Worm (Caenorhabditis elegans): ENCODE results near the gene T02E9.5.
A peak's percentile ranks its signal among the peaks of the same experiment; 100 is the strongest.

The T02E9.5 gene

ce11 chrV:11385583-11385982, 43.5 kb downstream of the T02E9.5 start:
- TF ChIP-seq egrh-3 (GFP tag; IDR thresholded peaks at IDR 0.05), result peak; percentile 66; the same call in 1 of the 2 replicates

ce11 chrV:11386428-11386827, 44.4 kb downstream of the T02E9.5 start, which contains the start of gene F55C10.4:
F55C10.4 (plus strand) TSS chrV:11386728.
- TF ChIP-seq F33H1.4 (GFP tag; IDR thresholded peaks at IDR 0.05), result no peak
- no peak for TF ChIP-seq hlh-12 (tag; optimal IDR thresholded peaks at IDR 0.05)
- TF ChIP-seq akir-1 (GFP tag; optimal IDR thresholded peaks at IDR 0.05), result no peak
- no peak for TF ChIP-seq ets-4 (GFP tag; optimal IDR thresholded peaks at IDR 0.05)
- TF ChIP-seq Y56A3A.18 (GFP tag; IDR thresholded peaks at IDR 0.05), result no peak
- no peak for TF ChIP-seq nhr-27 (tag; optimal IDR thresholded peaks at IDR 0.05)
- no peak for TF ChIP-seq madf-8 (GFP tag; conservative IDR thresholded peaks at IDR 0.05)
- no peak for TF ChIP-seq aptf-3 (GFP tag; IDR thresholded peaks at IDR 0.05)
- no peak for TF ChIP-seq F37B4.10 (GFP tag; IDR thresholded peaks at IDR 0.05)
- no peak for TF ChIP-seq attf-3 (GFP tag; conservative IDR thresholded peaks at IDR 0.05)
- TF ChIP-seq lin-54 (GFP tag; optimal IDR thresholded peaks at IDR 0.05), result no peak
- no peak for TF ChIP-seq sdz-38 (tag; optimal IDR thresholded peaks at IDR 0.05)
- no peak for TF ChIP-seq F10E7.11 (tag; optimal IDR thresholded peaks at IDR 0.05)
- no peak for TF ChIP-seq D2030.7 (GFP tag; IDR thresholded peaks at IDR 0.05)
- no peak for TF ChIP-seq ama-1 (optimal IDR thresholded peaks at IDR 0.05)
- no peak for TF ChIP-seq ama-1 (GFP tag; optimal IDR thresholded peaks at IDR 0.05)
- TF ChIP-seq F57C9.4 (tag; optimal IDR thresholded peaks at IDR 0.05), result no peak

ce11 chrV:11389776-11390175, 47.7 kb downstream of the T02E9.5 start, which contains the start of gene col-155:
col-155 (minus strand) TSS chrV:11389876.
- no peak for TF ChIP-seq Y56A3A.18 (GFP tag; IDR thresholded peaks at IDR 0.05)
- TF ChIP-seq tbx-9 (tag; optimal IDR thresholded peaks at IDR 0.05; ENCODE audit: borderline replicate concordance), result no peak

- no peak for TF ChIP-seq ccch-3 (GFP tag; optimal IDR thresholded peaks at IDR 0.05)
- TF ChIP-seq ztf-25 (GFP tag; IDR thresholded peaks at IDR 0.05), result no peak
- TF ChIP-seq lin-40 (tag; optimal IDR thresholded peaks at IDR 0.05), result no peak
- no peak for TF ChIP-seq F52B5.7 (tag; optimal IDR thresholded peaks at IDR 0.05)
- TF ChIP-seq F22D6.2 (tag; optimal IDR thresholded peaks at IDR 0.05), result no peak
- no peak for TF ChIP-seq aptf-2 (GFP tag; conservative IDR thresholded peaks at IDR 0.05)
- no peak for TF ChIP-seq zim-3 (tag; optimal IDR thresholded peaks at IDR 0.05)
- TF ChIP-seq xnd-1 (tag; optimal IDR thresholded peaks at IDR 0.05), result no peak
- TF ChIP-seq T26A5.8 (tag; optimal IDR thresholded peaks at IDR 0.05), result no peak
- no peak for TF ChIP-seq unc-130 (GFP tag; optimal IDR thresholded peaks at IDR 0.05)
- no peak for TF ChIP-seq repo-1 (tag; optimal IDR thresholded peaks at IDR 0.05)
- no peak for TF ChIP-seq nhr-179 (tag; optimal IDR thresholded peaks at IDR 0.05)
- TF ChIP-seq dpl-1 (GFP tag; optimal IDR thresholded peaks at IDR 0.05), result no peak
- TF ChIP-seq D2030.7 (GFP tag; IDR thresholded peaks at IDR 0.05), result no peak
These were observed 48.4 kb downstream of the T02E9.5 start, which contains the start of the genes K03B8.11 and K03B8.14 for ce11 chrV:11390394-11390793. K03B8.11 (minus strand) TSS chrV:11390494. K03B8.14 (plus strand) TSS chrV:11390503.

ce11 chrV:11391033-11391432, 49.0 kb downstream of the T02E9.5 start:
- TF ChIP-seq snpc-3.4 (tag; optimal IDR thresholded peaks at IDR 0.05) (peak; percentile 61), madf-6 (GFP tag; IDR thresholded peaks at IDR 0.05) (peak; percentile 40; the same call in 1 of the 2 replicates), lsl-1 (GFP tag; optimal IDR thresholded peaks at IDR 0.05) (peak; percentile 14), nfyb-1 (GFP tag; IDR thresholded peaks at IDR 0.05) (peak; percentile 47; the same call in 1 of the 2 replicates), lin-26 (GFP tag; IDR thresholded peaks at IDR 0.05) (0 out of 2 replicates have a peak, but pooled peaks have one; percentile 32), F33H1.4 (GFP tag; IDR thresholded peaks at IDR 0.05) (0 out of 2 replicates have a peak, but pooled peaks have one; percentile 30), him-1 (tag; optimal IDR thresholded peaks at IDR 0.05) (peak; percentile 48), pbrm-1 (GFP tag; IDR thresholded peaks at IDR 0.05) (peak; percentile 52; the same call in 1 of the 2 replicates), D2030.7 (GFP tag; IDR thresholded peaks at IDR 0.05) (peak; percentile 62), dox-1 (GFP tag; IDR thresholded peaks at IDR 0.05) (peak; percentile 73; the same call in 1 of the 2 replicates), snpc-1.1 (tag; optimal IDR thresholded peaks at IDR 0.05; ENCODE audit: insufficient read depth) (peak; percentile 88), tbp1 (GFP tag; optimal IDR thresholded peaks at IDR 0.05) (peak; percentile 60), hmg-1.2 (GFP tag; IDR thresholded peaks at IDR 0.05) (peak; percentile 73)

Measured in whole organism, young adult.